Worm (Caenorhabditis elegans): ENCODE measurements around the gene idi-1.

DNA sequence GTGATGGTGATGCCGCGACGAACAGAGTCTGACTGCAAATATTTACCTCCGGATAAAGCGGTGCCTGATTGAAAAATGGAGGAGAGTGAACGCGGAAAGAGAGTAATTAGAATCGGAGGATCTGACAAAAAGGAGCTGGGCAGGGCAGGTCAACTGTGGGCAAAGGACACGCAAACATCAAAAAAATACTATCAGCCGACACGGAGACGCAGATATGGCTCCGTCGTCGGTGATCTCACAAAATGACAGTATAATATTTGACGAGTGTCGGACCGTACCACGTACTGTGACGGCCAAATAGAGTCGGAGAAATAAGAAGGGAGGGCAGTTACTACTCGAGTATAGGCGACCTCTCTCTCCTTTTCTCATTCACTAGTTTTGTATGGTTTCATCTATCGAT lies 41.0 kb downstream of the idi-1 start:
- no peak for TF ChIP-seq dpl-1 (GFP tag; optimal IDR thresholded peaks at IDR 0.05)
- no peak for TF ChIP-seq mdl-1 (tag; optimal IDR thresholded peaks at IDR 0.05)
- TF ChIP-seq vab-15 (tag; optimal IDR thresholded peaks at IDR 0.05), result no peak
- no peak for TF ChIP-seq fkh-10 (GFP tag; optimal IDR thresholded peaks at IDR 0.05)
- TF ChIP-seq nhr-28 (tag; optimal IDR thresholded peaks at IDR 0.05), result no peak
- no peak for TF ChIP-seq unc-86 (tag; optimal IDR thresholded peaks at IDR 0.05)
- peak in 1 of 2 experiments; percentile 43 for TF ChIP-seq lsy-2 (tag; optimal IDR thresholded peaks at IDR 0.05)
- TF ChIP-seq nhr-11 (tag; optimal IDR thresholded peaks at IDR 0.05), result no peak
- no peak for TF ChIP-seq lir-3 (tag; optimal IDR thresholded peaks at IDR 0.05; ENCODE audit: poor library complexity)
- TF ChIP-seq ama-1 (optimal IDR thresholded peaks at IDR 0.05), result no peak
- TF ChIP-seq nhr-12 (tag; optimal IDR thresholded peaks at IDR 0.05), result no peak
- no peak for TF ChIP-seq elt-2 (tag; optimal IDR thresholded peaks at IDR 0.05)
- TF ChIP-seq grh-1 (GFP tag; IDR thresholded peaks at IDR 0.05), result no peak

All from whole organism, L1 larva.